Worm (Caenorhabditis elegans) whole organism, L3 larva: ENCODE results near the gene F54D8.6.

Experiments used
- R02D3.7 ChIP-seq: fragments of 150-350 bp; optimal IDR thresholded peaks from 2 replicates; lab custom pipeline; 2014; ENCODE audit warnings: missing biosample characterization, missing genetic modification characterization
- ZK546.5 ChIP-seq: sonication (generic microtip); optimal IDR thresholded peaks from 2 replicates; lab custom pipeline; 2017; ENCODE audit warnings: missing biosample characterization, missing genetic modification characterization
- ceh-28 ChIP-seq: fragments of 150-350 bp; optimal IDR thresholded peaks from 2 replicates; lab custom pipeline; 2014; ENCODE audit warnings: missing biosample characterization, missing genetic modification reagents, missing genetic modification characterization
- nhr-76 ChIP-seq: fragments of 150-350 bp; sonication (generic microtip); optimal IDR thresholded peaks from 5 replicates; lab custom pipeline; 2014; ENCODE audit warnings: missing biosample characterization, missing genetic modification characterization
- pqm-1 ChIP-seq: fragments of 150-350 bp; optimal IDR thresholded peaks from 2 replicates; lab custom pipeline; 2017; ENCODE audit warnings: missing biosample characterization, missing genetic modification characterization, inconsistent platforms
- snpc-4 ChIP-seq: fragments of 150-350 bp; optimal IDR thresholded peaks from 2 replicates; lab custom pipeline; 2014; ENCODE audit warnings: missing biosample characterization, missing genetic modification characterization
- ztf-11 ChIP-seq: fragments of 150-350 bp; optimal IDR thresholded peaks from 2 replicates; lab custom pipeline; 2014; ENCODE audit warnings: missing biosample characterization, missing genetic modification characterization

DNA sequence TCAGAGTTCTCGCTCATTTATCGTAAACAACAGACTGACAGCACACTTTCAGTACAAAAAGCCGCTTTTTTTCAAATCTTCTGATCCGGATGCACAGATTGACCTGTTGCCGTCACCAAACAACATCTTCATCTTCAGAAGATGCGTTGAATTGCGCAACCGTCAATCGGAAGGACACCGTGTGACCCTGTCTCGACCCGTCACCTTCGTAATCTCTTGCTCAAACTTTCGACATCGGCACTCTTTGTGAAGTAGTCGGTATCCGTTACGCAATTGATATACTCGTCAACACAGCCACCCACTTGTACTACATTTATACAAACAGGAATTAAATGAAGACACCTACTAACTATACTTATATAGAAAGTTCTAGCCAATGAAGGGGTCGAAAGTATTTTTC lies 48.2 kb downstream of the F54D8.6 start:
- TF ChIP-seq snpc-4 (tag; lab: Kevin White, UChicago) (no peak), R02D3.7 (tag; lab: Kevin White, UChicago) (no peak), ztf-11 (tag; lab: Kevin White, UChicago) (no peak), ceh-28 (no peak), nhr-76 (tag; lab: Kevin White, UChicago) (no peak), ZK546.5 (tag; lab: Kevin White, UChicago) (no peak), pqm-1 (no peak)
